Worm (Caenorhabditis elegans): Measurements from ENCODE around the gene str-173.

Gene str-173

ce11 chrIV:4880634-4881033, 19.1 kb downstream of the str-173 start (continued):
- peak in 1 of 2 experiments; percentile 25 for TF ChIP-seq rec-8 (tag; optimal IDR thresholded peaks at IDR 0.05)
- TF ChIP-seq nfya-2 (GFP tag; IDR thresholded peaks at IDR 0.05) = no peak
- TF ChIP-seq Y53F4B.3 (GFP tag; IDR thresholded peaks at IDR 0.05) = no peak
- no peak for TF ChIP-seq die-1 (tag; optimal IDR thresholded peaks at IDR 0.05)
- no peak for TF ChIP-seq let-607 (tag; optimal IDR thresholded peaks at IDR 0.05)
- no peak; the same call in 1 of the 2 replicates for TF ChIP-seq attf-3 (GFP tag; conservative IDR thresholded peaks at IDR 0.05)
- peak; percentile 97 for TF ChIP-seq snpc-3.4 (tag; optimal IDR thresholded peaks at IDR 0.05)
- no peak for TF ChIP-seq zfh-2 (GFP tag; conservative IDR thresholded peaks at IDR 0.05)
- no peak for TF ChIP-seq ets-4 (GFP tag; optimal IDR thresholded peaks at IDR 0.05)
- no peak for TF ChIP-seq F57A8.1 (GFP tag; optimal IDR thresholded peaks at IDR 0.05)
- TF ChIP-seq K12H6.12 (tag; optimal IDR thresholded peaks at IDR 0.05) = no peak
- TF ChIP-seq C06A6.2 (GFP tag; conservative IDR thresholded peaks at IDR 0.05) = no peak
- TF ChIP-seq him-1 (tag; optimal IDR thresholded peaks at IDR 0.05) = peak; percentile 92
- TF ChIP-seq nhr-27 (tag; optimal IDR thresholded peaks at IDR 0.05) = peak; percentile 24
- TF ChIP-seq athp-1 (tag; optimal IDR thresholded peaks at IDR 0.05) = no peak
- peak; percentile 78 for TF ChIP-seq mcd-1 (GFP tag; IDR thresholded peaks at IDR 0.05)
- TF ChIP-seq hsf-1 (GFP tag; IDR thresholded peaks at IDR 0.05) = peak; percentile 73
- no peak for TF ChIP-seq hlh-26 (GFP tag; conservative IDR thresholded peaks at IDR 0.05)
- no peak for TF ChIP-seq nhr-179 (tag; optimal IDR thresholded peaks at IDR 0.05)
- TF ChIP-seq zim-3 (tag; optimal IDR thresholded peaks at IDR 0.05) = no peak
- TF ChIP-seq attf-6 (GFP tag; IDR thresholded peaks at IDR 0.05) = peak; percentile 96
- no peak for TF ChIP-seq nfya-1 (tag; optimal IDR thresholded peaks at IDR 0.05; ENCODE audit: borderline replicate concordance, insufficient read depth)
- TF ChIP-seq xnd-1 (tag; optimal IDR thresholded peaks at IDR 0.05) = peak; percentile 14
- TF ChIP-seq repo-1 (tag; optimal IDR thresholded peaks at IDR 0.05) = no peak
- TF ChIP-seq B0035.1 (tag; optimal IDR thresholded peaks at IDR 0.05) = no peak
- no peak for TF ChIP-seq Y79H2A.3 (GFP tag; conservative IDR thresholded peaks at IDR 0.05)
- TF ChIP-seq nhr-120 (GFP tag; IDR thresholded peaks at IDR 0.05) = no peak
- no peak for TF ChIP-seq K11D2.4 (GFP tag; IDR thresholded peaks at IDR 0.05)
- no peak for TF ChIP-seq ceh-79 (tag; optimal IDR thresholded peaks at IDR 0.05)
- peak; percentile 95 for TF ChIP-seq hmg-1.2 (GFP tag; IDR thresholded peaks at IDR 0.05)
- TF ChIP-seq lin-35 (GFP tag; optimal IDR thresholded peaks at IDR 0.05) = no peak
- peak; percentile 73 for TF ChIP-seq F23B12.7 (tag; optimal IDR thresholded peaks at IDR 0.05; ENCODE audit: insufficient read depth)
- TF ChIP-seq let-526 (GFP tag; IDR thresholded peaks at IDR 0.05) = no peak
- no peak; the same call in 1 of the 2 replicates for TF ChIP-seq B0336.3 (GFP tag; IDR thresholded peaks at IDR 0.05)
- no peak; the same call in 1 of the 2 replicates for TF ChIP-seq hmg-20 (GFP tag; IDR thresholded peaks at IDR 0.05)
- peak; percentile 75 for TF ChIP-seq lsl-1 (GFP tag; optimal IDR thresholded peaks at IDR 0.05)
- peak; percentile 28 for TF ChIP-seq mes-4 (tag; optimal IDR thresholded peaks at IDR 0.05)
- no peak for TF ChIP-seq fkh-3 (tag; optimal IDR thresholded peaks at IDR 0.05)
- no peak for TF ChIP-seq atf-7 (tag; optimal IDR thresholded peaks at IDR 0.05)
- no peak for TF ChIP-seq bed-1 (GFP tag; IDR thresholded peaks at IDR 0.05)
- no peak for TF ChIP-seq madf-10 (tag; optimal IDR thresholded peaks at IDR 0.05)
- TF ChIP-seq lir-1 (GFP tag; conservative IDR thresholded peaks at IDR 0.05) = peak; percentile 77
- peak; percentile 46 for TF ChIP-seq ztf-18 (tag; optimal IDR thresholded peaks at IDR 0.05)
- TF ChIP-seq lin-26 (GFP tag; IDR thresholded peaks at IDR 0.05) = peak; percentile 40; the same call in 1 of the 2 replicates
- TF ChIP-seq cebp-2 (GFP tag; IDR thresholded peaks at IDR 0.05) = no peak
- no peak for TF ChIP-seq sea-2 (GFP tag; IDR thresholded peaks at IDR 0.05)
- no peak for TF ChIP-seq egl-18 (GFP tag; IDR thresholded peaks at IDR 0.05)
- no peak for TF ChIP-seq F55B11.4 (tag; optimal IDR thresholded peaks at IDR 0.05; ENCODE audit: borderline replicate concordance, insufficient read depth)
- no peak for TF ChIP-seq F22D6.2 (tag; optimal IDR thresholded peaks at IDR 0.05)

Data from whole organism, young adult.